Fruit fly (Drosophila melanogaster): ENCODE measurements around the gene wrm1.

The wrm1 gene

dm6 chr3L:7367798-7368678, 33.0 kb upstream of the wrm1 start (continued):
- no peak for TF ChIP-seq dati (GFP tag; IDR thresholded peaks at IDR 0.05)
- no peak for TF ChIP-seq CG11560 (tag; IDR thresholded peaks at IDR 0.05)
- no peak for TF ChIP-seq zen2 (GFP tag; IDR thresholded peaks at IDR 0.05; ENCODE audit: partially characterized antibody)
- peak; percentile 24 for TF ChIP-seq CG10979 (tag; optimal IDR thresholded peaks at IDR 0.05)
- TF ChIP-seq Hsf (GFP tag; optimal IDR thresholded peaks at IDR 0.05), result peak; percentile 7
- peak; percentile 59 for TF ChIP-seq unpg (GFP tag; optimal IDR thresholded peaks at IDR 0.05)
- no peak for TF ChIP-seq NK7.1 (GFP tag; optimal IDR thresholded peaks at IDR 0.05)
- TF ChIP-seq Kr (GFP tag; optimal IDR thresholded peaks at IDR 0.05), result no peak
- TF ChIP-seq ap (GFP tag; IDR thresholded peaks at IDR 0.05), result no peak
- TF ChIP-seq sob (GFP tag; IDR thresholded peaks at IDR 0.05), result 0 out of 2 replicates have a peak, but pooled peaks have one; percentile 38
- TF ChIP-seq Med (GFP tag), result peak; percentile 90
- peak; percentile 86 for TF ChIP-seq sd (tag; optimal IDR thresholded peaks at IDR 0.05)
- TF ChIP-seq lab (GFP tag; optimal IDR thresholded peaks at IDR 0.05), result no peak
- TF ChIP-seq CG5180 (GFP tag; optimal IDR thresholded peaks at IDR 0.05), result no peak
- peak; percentile 48 for TF ChIP-seq Sox100B (GFP tag; optimal IDR thresholded peaks at IDR 0.05)
- peak; percentile 31 for TF ChIP-seq Hmr (GFP tag; optimal IDR thresholded peaks at IDR 0.05)
- no peak for TF ChIP-seq CG11093 (GFP tag; IDR thresholded peaks at IDR 0.05)
- TF ChIP-seq Fer1 (GFP tag; optimal IDR thresholded peaks at IDR 0.05), result peak; percentile 18
- no peak for TF ChIP-seq CG17612 (GFP tag; IDR thresholded peaks at IDR 0.05)
- peak; percentile 24 for TF ChIP-seq cwo (GFP tag; optimal IDR thresholded peaks at IDR 0.05)
- no peak for TF ChIP-seq Atf-2 (GFP tag; optimal IDR thresholded peaks at IDR 0.05)
- no peak for TF ChIP-seq jing (GFP tag; optimal IDR thresholded peaks at IDR 0.05)
- no peak for TF ChIP-seq otp (GFP tag; IDR thresholded peaks at IDR 0.05)
- peak; percentile 2 for TF ChIP-seq CG12659 (GFP tag; optimal IDR thresholded peaks at IDR 0.05)
- no peak for TF ChIP-seq CG2202 (tag; optimal IDR thresholded peaks at IDR 0.05)
- TF ChIP-seq Hand (GFP tag; optimal IDR thresholded peaks at IDR 0.05), result no peak
- TF ChIP-seq chif (GFP tag; optimal IDR thresholded peaks at IDR 0.05), result no peak
- peak; percentile 33 for TF ChIP-seq CG17359 (tag; optimal IDR thresholded peaks at IDR 0.05)
- TF ChIP-seq slbo (GFP tag; IDR thresholded peaks at IDR 0.05), result peak; percentile 45
- no peak for TF ChIP-seq BtbVII (GFP tag; optimal IDR thresholded peaks at IDR 0.05)
- TF ChIP-seq chn (GFP tag; optimal IDR thresholded peaks at IDR 0.05), result no peak
- TF ChIP-seq CrebB (tag; optimal IDR thresholded peaks at IDR 0.05), result peak; percentile 16
- TF ChIP-seq Atf3 (GFP tag; optimal IDR thresholded peaks at IDR 0.05), result no peak
- TF ChIP-seq sisA (GFP tag; IDR thresholded peaks at IDR 0.05), result no peak
- TF ChIP-seq CG30431 (GFP tag; optimal IDR thresholded peaks at IDR 0.05), result no peak
- peak in 1 of 2 experiments; percentile 40 for TF ChIP-seq Hr51 (GFP tag; optimal IDR thresholded peaks at IDR 0.05)
- TF ChIP-seq pita (GFP tag; optimal IDR thresholded peaks at IDR 0.05), result no peak
- TF ChIP-seq CG9797 (GFP tag; optimal IDR thresholded peaks at IDR 0.05), result no peak
- no peak for TF ChIP-seq CG8478 (optimal IDR thresholded peaks at IDR 0.05)
- no peak for TF ChIP-seq Hr3 (GFP tag; optimal IDR thresholded peaks at IDR 0.05)
- no peak for TF ChIP-seq fd102C (GFP tag; optimal IDR thresholded peaks at IDR 0.05)
- no peak for TF ChIP-seq hbn (GFP tag; IDR thresholded peaks at IDR 0.05; ENCODE audit: partially characterized antibody)
- TF ChIP-seq org-1 (GFP tag; optimal IDR thresholded peaks at IDR 0.05), result peak; percentile 19
- no peak for TF ChIP-seq CG12104 (GFP tag; optimal IDR thresholded peaks at IDR 0.05)
- no peak for TF ChIP-seq Mrtf (GFP tag; IDR thresholded peaks at IDR 0.05)
- no peak for TF ChIP-seq CG7357 (GFP tag; IDR thresholded peaks at IDR 0.05)
- no peak for TF ChIP-seq Mes4 (GFP tag; optimal IDR thresholded peaks at IDR 0.05)
- TF ChIP-seq aop (GFP tag; IDR thresholded peaks at IDR 0.05), result no peak
- TF ChIP-seq nmo (GFP tag; optimal IDR thresholded peaks at IDR 0.05), result peak; percentile 24

Data from whole organism, embryonic.